Worm (Caenorhabditis elegans) whole organism, young adult: ENCODE measurements around the gene R03G8.3.
"Not testable (repeated sequence)": the region's sequence is repeated elsewhere in the genome, so short reads cannot be mapped to it uniquely, and the experiment has no call there.

Experiments used
- B0019.2 ChIP-seq: fragments of 200-800 bp; sonication (Bioruptor generic); conservative IDR thresholded peaks from 2 replicates; pipeline ENCODE4 v1.3.6; 2022; ENCODE audit warnings: missing genetic modification reagents, missing genetic modification characterization, missing compliant biosample characterization
- B0035.1 ChIP-seq: sonication (generic microtip); optimal IDR thresholded peaks from 2 replicates; lab custom pipeline; 2016; ENCODE audit warnings: missing genetic modification characterization, mild to moderate bottlenecking, missing compliant biosample characterization, missing genotype, missing genetic modification reagents
- B0261.1 ChIP-seq: sonication (generic microtip); optimal IDR thresholded peaks from 2 replicates; lab custom pipeline; 2016; ENCODE audit warnings: mild to moderate bottlenecking, missing genetic modification characterization, moderate library complexity, missing compliant biosample characterization
- C06A6.2 ChIP-seq: fragments of 200-800 bp; sonication (Bioruptor generic); conservative IDR thresholded peaks from 2 replicates; pipeline ENCODE4 v1.3.6; 2022; ENCODE audit warnings: missing genetic modification characterization, missing compliant biosample characterization
- F23B12.7 ChIP-seq: sonication (generic microtip); optimal IDR thresholded peaks from 2 replicates; lab custom pipeline; 2017; ENCODE audit warnings: missing genetic modification characterization, mild to moderate bottlenecking, missing compliant biosample characterization, antibody characterized with exemption, moderate library complexity; ENCODE audit not compliant: insufficient read depth
- F37B4.10 ChIP-seq: fragments of 200-800 bp; sonication (Bioruptor generic); IDR thresholded peaks from 2 replicates; pipeline ENCODE4 v1.3.6; 2022; ENCODE audit warnings: missing genetic modification characterization, missing compliant biosample characterization
- K11D2.4 ChIP-seq: fragments of 200-800 bp; sonication (Bioruptor generic); IDR thresholded peaks from 2 replicates; pipeline ENCODE4 v1.3.6; 2022; ENCODE audit warnings: missing genetic modification reagents, missing genetic modification characterization, missing compliant biosample characterization
- K12H6.12 ChIP-seq: fragments of 200-800 bp; sonication (Bioruptor generic); optimal IDR thresholded peaks from 2 replicates; lab custom pipeline; 2018; ENCODE audit warnings: mild to moderate bottlenecking, missing genetic modification characterization, missing compliant biosample characterization
- Y53F4B.3 ChIP-seq: fragments of 200-800 bp; sonication (Bioruptor generic); IDR thresholded peaks from 2 replicates; pipeline ENCODE4 v1.3.6; 2022; ENCODE audit warnings: missing genetic modification reagents, missing genetic modification characterization, missing compliant biosample characterization
- Y53G8AR.9 ChIP-seq: fragments of 200-800 bp; sonication (Bioruptor generic); conservative IDR thresholded peaks from 2 replicates; pipeline ENCODE4 v1.3.6; 2022; ENCODE audit warnings: missing genetic modification reagents, missing genetic modification characterization, missing compliant biosample characterization
- Y56A3A.18 ChIP-seq: fragments of 200-800 bp; sonication (Bioruptor generic); IDR thresholded peaks from 2 replicates; pipeline ENCODE4 v1.3.6; 2022; ENCODE audit warnings: missing genetic modification reagents, missing genetic modification characterization, missing compliant biosample characterization
- ZK185.1 ChIP-seq: sonication (generic microtip); optimal IDR thresholded peaks from 2 replicates; lab custom pipeline; 2016; ENCODE audit warnings: mild to moderate bottlenecking, missing genetic modification characterization, missing compliant biosample characterization; ENCODE audit not compliant: poor library complexity, severe bottlenecking
- akir-1 ChIP-seq: fragments of 200-800 bp; sonication (Bioruptor generic); optimal IDR thresholded peaks from 2 replicates; lab custom pipeline; 2018; ENCODE audit warnings: mild to moderate bottlenecking, missing genetic modification characterization, moderate library complexity, missing compliant biosample characterization
- ama-1 ChIP-seq, 3 experiments: fragments of 150-350 bp in 1 of 3; sonication (generic microtip) in 2 of 3; optimal IDR thresholded peaks; 2 replicates each; lab custom pipeline; 2014 to 2018; ENCODE audit warnings: missing biosample characterization in 2 of 3, missing genetic modification characterization in 2 of 3, missing genetic modification reagents in 2 of 3
- aptf-2 ChIP-seq: fragments of 200-800 bp; sonication (Bioruptor generic); conservative IDR thresholded peaks from 2 replicates; pipeline ENCODE4 v1.3.6; 2022; ENCODE audit warnings: missing genetic modification reagents, missing genetic modification characterization, missing compliant biosample characterization
- aptf-3 ChIP-seq: fragments of 200-800 bp; sonication (Bioruptor generic); IDR thresholded peaks from 2 replicates; pipeline ENCODE4 v1.3.6; 2022; ENCODE audit warnings: missing genetic modification characterization, missing compliant biosample characterization
- attf-3 ChIP-seq: fragments of 200-800 bp; sonication (Bioruptor generic); conservative IDR thresholded peaks from 2 replicates; pipeline ENCODE4 v1.3.6; 2022; ENCODE audit warnings: missing genetic modification reagents, missing genetic modification characterization, missing compliant biosample characterization
- attf-6 ChIP-seq: fragments of 200-800 bp; sonication (Bioruptor generic); IDR thresholded peaks from 2 replicates; pipeline ENCODE4 v1.3.6; 2022; ENCODE audit warnings: missing genetic modification reagents, missing genetic modification characterization, missing compliant biosample characterization
- cebp-1 ChIP-seq, 2 experiments: fragments of 200-800 bp in 1 of 2; sonication (Bioruptor generic) in 1 of 2; sonication (generic microtip) in 1 of 2; IDR thresholded peaks in 1 of 2; optimal IDR thresholded peaks in 1 of 2; 2 replicates each; pipeline versions ENCODE4 v1.3.6 to Lab custom; 2017 to 2022; ENCODE audit warnings: missing compliant biosample characterization in 2 of 2, missing genetic modification characterization in 2 of 2, mild to moderate bottlenecking in 1 of 2, missing genetic modification reagents in 1 of 2, moderate library complexity in 1 of 2
- cebp-2 ChIP-seq: fragments of 200-800 bp; sonication (Bioruptor generic); IDR thresholded peaks from 2 replicates; pipeline ENCODE4 v1.3.6; 2022; ENCODE audit warnings: missing genetic modification characterization, missing compliant biosample characterization
- ceh-100 ChIP-seq: fragments of 200-800 bp; sonication (Bioruptor generic); IDR thresholded peaks from 2 replicates; pipeline ENCODE4 v1.3.6; 2022; ENCODE audit warnings: missing genetic modification reagents, missing genetic modification characterization, missing compliant biosample characterization
- ceh-27 ChIP-seq: fragments of 200-800 bp; sonication (Bioruptor generic); optimal IDR thresholded peaks from 2 replicates; lab custom pipeline; 2018; ENCODE audit warnings: mild to moderate bottlenecking, missing genetic modification characterization, moderate library complexity, missing compliant biosample characterization
- ceh-40 ChIP-seq: fragments of 200-800 bp; sonication (Bioruptor generic); IDR thresholded peaks from 2 replicates; pipeline ENCODE4 v1.3.6; 2022; ENCODE audit warnings: missing genetic modification characterization, missing compliant biosample characterization
- ceh-79 ChIP-seq: sonication (generic microtip); optimal IDR thresholded peaks from 2 replicates; lab custom pipeline; 2017; ENCODE audit warnings: mild to moderate bottlenecking, missing genetic modification characterization, missing compliant biosample characterization
- ceh-91 ChIP-seq: fragments of 200-800 bp; sonication (Bioruptor generic); IDR thresholded peaks from 2 replicates; pipeline ENCODE4 v1.3.6; 2022; ENCODE audit warnings: missing genetic modification reagents, missing genetic modification characterization, missing compliant biosample characterization
- chd-7 ChIP-seq: sonication (generic microtip); optimal IDR thresholded peaks from 2 replicates; lab custom pipeline; 2016; ENCODE audit warnings: mild to moderate bottlenecking, missing genetic modification characterization, moderate library complexity, missing compliant biosample characterization
- dox-1 ChIP-seq: fragments of 200-800 bp; sonication (Bioruptor generic); IDR thresholded peaks from 2 replicates; pipeline ENCODE4 v1.3.6; 2022; ENCODE audit warnings: missing genetic modification reagents, missing genetic modification characterization, missing compliant biosample characterization
- egl-18 ChIP-seq: fragments of 200-800 bp; sonication (Bioruptor generic); IDR thresholded peaks from 2 replicates; pipeline ENCODE4 v1.3.6; 2022; ENCODE audit warnings: missing genetic modification reagents, missing genetic modification characterization, missing compliant biosample characterization
- ets-4 ChIP-seq: fragments of 200-800 bp; sonication (Bioruptor generic); optimal IDR thresholded peaks from 2 replicates; lab custom pipeline; 2018; ENCODE audit warnings: mild to moderate bottlenecking, missing genetic modification characterization, missing compliant biosample characterization
- hlh-26 ChIP-seq: fragments of 200-800 bp; sonication (Bioruptor generic); conservative IDR thresholded peaks from 2 replicates; pipeline ENCODE4 v1.3.6; 2022; ENCODE audit warnings: missing genetic modification reagents, missing genetic modification characterization, missing compliant biosample characterization
- hrde-1 ChIP-seq: sonication (generic microtip); optimal IDR thresholded peaks from 2 replicates; lab custom pipeline; 2016; ENCODE audit warnings: missing genetic modification characterization, mild to moderate bottlenecking, missing compliant biosample characterization, moderate library complexity, missing genotype, missing genetic modification reagents, borderline replicate concordance
- lin-40 ChIP-seq: sonication (generic microtip); optimal IDR thresholded peaks from 2 replicates; lab custom pipeline; 2016; ENCODE audit warnings: missing genetic modification characterization, mild to moderate bottlenecking, missing compliant biosample characterization, missing genotype, missing genetic modification reagents
- mcd-1 ChIP-seq: fragments of 200-800 bp; sonication (Bioruptor generic); IDR thresholded peaks from 2 replicates; pipeline ENCODE4 v1.3.6; 2022; ENCODE audit warnings: missing genetic modification reagents, missing genetic modification characterization, missing compliant biosample characterization
- mes-4 ChIP-seq: sonication (generic microtip); optimal IDR thresholded peaks from 2 replicates; lab custom pipeline; 2016; ENCODE audit warnings: missing genotype, missing genetic modification characterization, missing compliant biosample characterization
- nhr-80 ChIP-seq: sonication (generic microtip); optimal IDR thresholded peaks from 2 replicates; lab custom pipeline; 2016; ENCODE audit warnings: missing genetic modification characterization, missing compliant biosample characterization
- rec-8 ChIP-seq, 2 experiments: sonication (generic microtip); optimal IDR thresholded peaks; 2 replicates each; lab custom pipeline; 2016; ENCODE audit warnings: mild to moderate bottlenecking in 2 of 2, missing genetic modification characterization in 2 of 2, missing genetic modification reagents in 2 of 2, missing genotype in 2 of 2, missing biosample characterization in 1 of 2, missing compliant biosample characterization in 1 of 2, moderate library complexity in 1 of 2
- repo-1 ChIP-seq: sonication (generic microtip); optimal IDR thresholded peaks from 2 replicates; lab custom pipeline; 2017; ENCODE audit warnings: mild to moderate bottlenecking, missing genetic modification characterization, missing compliant biosample characterization
- sea-2 ChIP-seq: fragments of 200-800 bp; sonication (Bioruptor generic); IDR thresholded peaks from 2 replicates; pipeline ENCODE4 v1.3.6; 2022; ENCODE audit warnings: missing genetic modification characterization, missing compliant biosample characterization
- snpc-1.3 ChIP-seq: sonication (generic microtip); optimal IDR thresholded peaks from 2 replicates; lab custom pipeline; 2017; ENCODE audit warnings: missing genetic modification characterization, mild to moderate bottlenecking, missing compliant biosample characterization, antibody characterized with exemption, moderate library complexity, missing genotype, missing genetic modification reagents; ENCODE audit not compliant: insufficient read depth
- snpc-3.4 ChIP-seq: sonication (generic microtip); optimal IDR thresholded peaks from 2 replicates; lab custom pipeline; 2017; ENCODE audit warnings: missing genetic modification characterization, mild to moderate bottlenecking, missing compliant biosample characterization, antibody characterized with exemption, moderate library complexity, missing genotype, missing genetic modification reagents
- snpc-4 ChIP-seq, 5 experiments: fragments of 150-350 bp in 1 of 5; sonication (generic microtip) in 4 of 5; optimal IDR thresholded peaks; 2 replicates each; lab custom pipeline; 2014 to 2018; ENCODE audit warnings: missing genetic modification characterization in 5 of 5, missing biosample characterization in 3 of 5, antibody characterized with exemption in 2 of 5, mild to moderate bottlenecking in 2 of 5, missing compliant biosample characterization in 2 of 5, missing genotype in 2 of 5, moderate library complexity in 2 of 5, missing genetic modification reagents in 1 of 5
- sptf-2 ChIP-seq: fragments of 200-800 bp; sonication (Bioruptor generic); optimal IDR thresholded peaks from 2 replicates; lab custom pipeline; 2018; ENCODE audit warnings: mild to moderate bottlenecking, missing genetic modification characterization, missing compliant biosample characterization
- unc-130 ChIP-seq: sonication (generic microtip); optimal IDR thresholded peaks from 2 replicates; lab custom pipeline; 2016; ENCODE audit warnings: missing genetic modification reagents, missing genetic modification characterization, missing compliant biosample characterization
- ztf-3 ChIP-seq: fragments of 200-800 bp; sonication (Bioruptor generic); optimal IDR thresholded peaks from 2 replicates; lab custom pipeline; 2018; ENCODE audit warnings: mild to moderate bottlenecking, missing genetic modification characterization, missing compliant biosample characterization

Gene R03G8.3

ce11 chrX:13046324-13046723, 44.4 kb upstream of the R03G8.3 start (continued):
- TF ChIP-seq snpc-3.4 (tag; lab: Kevin White, UChicago): peak; percentile 90
- TF ChIP-seq F23B12.7 (tag; lab: Kevin White, UChicago): peak; percentile 75
- peak; percentile 79; the same call in 1 of the 2 replicates for TF ChIP-seq egl-18 (GFP tag; lab: Robert Waterston, UW)
- peak; percentile 81 for TF ChIP-seq attf-6
- peak; percentile 76 for TF ChIP-seq cebp-1 (GFP tag; IDR thresholded peaks at IDR 0.05; lab: Robert Waterston, UW)
- not testable (repeated sequence) for TF ChIP-seq cebp-1 (tag; optimal IDR thresholded peaks at IDR 0.05; lab: Kevin White, UChicago); ama-1 (optimal IDR thresholded peaks at IDR 0.05; lab: Kevin White, UChicago)
- peak; percentile 95 for TF ChIP-seq lin-40 (tag; lab: Kevin White, UChicago)
- TF ChIP-seq ceh-91 (GFP tag; lab: Robert Waterston, UW): 0 out of 2 replicates have a peak, but pooled peaks have one; percentile 24
- peak; percentile 88 for TF ChIP-seq B0035.1
- TF ChIP-seq hlh-26 (GFP tag; lab: Robert Waterston, UW): 0 out of 2 replicates have a peak, but pooled peaks have one; percentile 51
- TF ChIP-seq hrde-1 (tag; lab: Kevin White, UChicago): peak; percentile 82
- peak; percentile 100 for TF ChIP-seq B0261.1
- peak; percentile 47; the same call in 1 of the 2 replicates for TF ChIP-seq Y53F4B.3
- TF ChIP-seq aptf-3: 0 out of 2 replicates have a peak, but pooled peaks have one; percentile 86
- TF ChIP-seq aptf-2 (GFP tag; lab: Robert Waterston, UW): 0 out of 2 replicates have a peak, but pooled peaks have one; percentile 41
- peak; percentile 78 to 89 for TF ChIP-seq ama-1 (GFP tag; optimal IDR thresholded peaks at IDR 0.05; lab: Kevin White, UChicago)
- peak; percentile 88 for TF ChIP-seq K11D2.4 (GFP tag; lab: Robert Waterston, UW)
- peak; percentile 51; the same call in 1 of the 2 replicates for TF ChIP-seq B0019.2 (GFP tag; lab: Robert Waterston, UW)
- peak; percentile 84 for TF ChIP-seq snpc-1.3
- peak; percentile 50 for TF ChIP-seq sptf-2 (GFP tag; lab: Kevin White, UChicago)
- peak; percentile 80 to 81 for TF ChIP-seq rec-8 (tag; optimal IDR thresholded peaks at IDR 0.05; lab: Kevin White, UChicago)
- TF ChIP-seq ztf-3 (GFP tag; lab: Kevin White, UChicago): peak; percentile 9
- peak; percentile 69 for TF ChIP-seq ceh-100 (GFP tag; lab: Robert Waterston, UW)
- TF ChIP-seq C06A6.2 (GFP tag; lab: Robert Waterston, UW): peak; percentile 74
- peak; percentile 91 for TF ChIP-seq chd-7 (tag; lab: Kevin White, UChicago)
- peak; percentile 92; the same call in 1 of the 2 replicates for TF ChIP-seq cebp-2 (GFP tag; lab: Robert Waterston, UW)
- peak; percentile 94 for TF ChIP-seq ZK185.1 (tag; lab: Kevin White, UChicago)
- peak; percentile 94 for TF ChIP-seq Y56A3A.18 (GFP tag; lab: Robert Waterston, UW)
- peak; percentile 48 for TF ChIP-seq mes-4
- TF ChIP-seq ets-4 (GFP tag; lab: Kevin White, UChicago): peak; percentile 68
- peak; percentile 82 for TF ChIP-seq mcd-1 (GFP tag; lab: Robert Waterston, UW)
- TF ChIP-seq unc-130 (GFP tag; lab: Kevin White, UChicago): peak; percentile 55
- peak; percentile 85 for TF ChIP-seq snpc-4 (GFP tag; optimal IDR thresholded peaks at IDR 0.05; lab: Kevin White, UChicago)
- peak in 3 of 4 experiments; percentile 77 to 83 (median 82) for TF ChIP-seq snpc-4 (tag; optimal IDR thresholded peaks at IDR 0.05; lab: Kevin White, UChicago)
- TF ChIP-seq repo-1 (tag; lab: Kevin White, UChicago): peak; percentile 93
- TF ChIP-seq ceh-79 (tag; lab: Kevin White, UChicago): peak; percentile 54
- peak; percentile 37 for TF ChIP-seq nhr-80 (tag; lab: Kevin White, UChicago)
- peak; percentile 87 for TF ChIP-seq ceh-27 (GFP tag; lab: Kevin White, UChicago)
- TF ChIP-seq dox-1 (GFP tag; lab: Robert Waterston, UW): peak; percentile 96
- TF ChIP-seq ceh-40 (GFP tag; lab: Robert Waterston, UW): peak; percentile 89
- TF ChIP-seq F37B4.10 (GFP tag; lab: Robert Waterston, UW): 0 out of 2 replicates have a peak, but pooled peaks have one; percentile 73
- TF ChIP-seq sea-2: peak; percentile 80; the same call in 1 of the 2 replicates
- peak; percentile 90 for TF ChIP-seq Y53G8AR.9 (GFP tag; lab: Robert Waterston, UW)
- peak; percentile 76 for TF ChIP-seq K12H6.12 (tag; lab: Kevin White, UChicago)
- peak; percentile 53; the same call in 1 of the 2 replicates for TF ChIP-seq attf-3
- peak; percentile 82 for TF ChIP-seq akir-1
